Worm (Caenorhabditis elegans): ENCODE measurements around the gene ZK945.4.

- TF ChIP-seq nhr-11 (tag; optimal IDR thresholded peaks at IDR 0.05) (no peak), ama-1 (optimal IDR thresholded peaks at IDR 0.05) (no peak), tbx-2 (tag; optimal IDR thresholded peaks at IDR 0.05) (no peak), elt-1 (tag; optimal IDR thresholded peaks at IDR 0.05) (no peak)
These were observed 26.3 kb upstream of the ZK945.4 start, which contains the start of gene F27E5.5 for ce11 chrII:10131760-10132159.
